Comparison of ENCODE assay signal across 2 fruit fly cellular contexts in genomic region chr3L:17077273-17077672, dm6.
A peak's percentile ranks its signal among the peaks of the same experiment; 100 is the strongest.
TF ChIP-seq lines count a peak whose summit lies in the region.

No protein-coding gene starts in this region.

- no peak for TF ChIP-seq CTCF in whole organism, embryonic (GFP tag; optimal IDR thresholded peaks at IDR 0.05; lab: Kevin White, UChicago)

TF ChIP-seq in whole organism, embryonic, 481 proteins besides CTCF, POLR2A, EP300 and RAD21:
- TF ChIP-seq CG12219 (GFP tag; optimal IDR thresholded peaks at IDR 0.05; lab: Kevin White, UChicago) (no peak), Gsc (GFP tag; IDR thresholded peaks at IDR 0.05; lab: Robert Waterston, UW) (peak; percentile 18; the same call in 1 of the 2 replicates), CG11456 (GFP tag; IDR thresholded peaks at IDR 0.05; lab: Robert Waterston, UW) (0 out of 3 replicates have a peak, but pooled peaks have one; percentile 21)

TF ChIP-seq in whole organism, wandering third instar larva, 38 proteins besides CTCF, POLR2A, EP300 and RAD21:
- TF ChIP-seq Dfd (GFP tag; optimal IDR thresholded peaks at IDR 0.05; lab: Kevin White, UChicago) (peak; percentile 95), N (GFP tag; optimal IDR thresholded peaks at IDR 0.05; lab: Kevin White, UChicago) (no peak), tai (GFP tag; optimal IDR thresholded peaks at IDR 0.05; lab: Kevin White, UChicago) (no peak)

Comparison
In these comparisons a context has a peak if more than half of its experiments do, and no peak if none do; other contexts are left out.
1. Of the 10 proteins assayed by ChIP-seq in both whole organism, embryonic and whole organism, wandering third instar larva: peak only in whole organism, embryonic: none; only in whole organism, wandering third instar larva: Dfd; in both: none; in neither: 9.